Fruit fly (Drosophila melanogaster) whole organism: ENCODE results near the gene CG2116.

Experiments
- Dll ChIP-seq: fragments of >200 bp; optimal IDR thresholded peaks from 2 replicates; lab custom pipeline; 2017
- EcR ChIP-seq, 2 experiments: fragments of >200 bp; optimal IDR thresholded peaks; 2 replicates each; lab custom pipeline; 2017; ENCODE audit warnings: missing biosample characterization in 2 of 2, missing genetic modification characterization in 2 of 2, missing genetic modification reagents in 2 of 2
- psq ChIP-seq: fragments of >200 bp; optimal IDR thresholded peaks from 2 replicates; lab custom pipeline; 2017
- usp ChIP-seq: fragments of >200 bp; optimal IDR thresholded peaks from 2 replicates; lab custom pipeline; 2017; ENCODE audit warnings: missing biosample characterization, missing genetic modification characterization, mixed read lengths

DNA sequence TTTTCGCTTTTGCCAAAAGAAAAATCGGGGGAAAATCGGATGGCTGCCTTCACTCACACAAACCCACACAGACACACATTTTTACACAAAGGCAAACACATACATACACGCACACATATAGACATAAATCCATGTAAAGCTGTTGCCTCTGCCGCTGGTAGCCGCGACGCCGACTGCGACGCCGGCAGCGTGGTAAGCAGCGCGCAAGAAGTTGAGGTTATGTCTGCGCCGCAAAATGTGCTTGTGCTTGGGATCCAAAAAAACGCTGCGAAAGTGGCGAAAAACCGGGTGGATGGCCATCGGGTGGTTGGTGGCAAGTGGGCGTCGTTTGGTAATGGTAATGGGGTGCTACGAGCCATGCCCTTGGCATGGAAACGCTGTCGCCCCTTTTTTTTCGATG, 50.2 kb downstream of the CG2116 start:
- TF ChIP-seq Dll (lab: Kevin White, UChicago) (no peak), usp (GFP tag; lab: Kevin White, UChicago) (no peak), EcR (GFP tag; optimal IDR thresholded peaks at IDR 0.05; lab: Kevin White, UChicago) (no peak), psq (lab: Kevin White, UChicago) (no peak)
